Fruit fly (Drosophila melanogaster): ENCODE data around the gene CG9331.

The CG9331 gene

dm6 chr2L:20822489-20823195, at the start of gene CG9331 (continued):
- no peak for TF ChIP-seq esg (GFP tag; conservative IDR thresholded peaks at IDR 0.05)
- TF ChIP-seq Ssrp (tag; optimal IDR thresholded peaks at IDR 0.05): no peak
- no peak for TF ChIP-seq yki (optimal IDR thresholded peaks at IDR 0.05)
- TF ChIP-seq CG18599 (GFP tag; optimal IDR thresholded peaks at IDR 0.05): no peak
- no peak for TF ChIP-seq CG3847 (GFP tag; IDR thresholded peaks at IDR 0.05)
- no peak for TF ChIP-seq Dek (tag; optimal IDR thresholded peaks at IDR 0.05)
- TF ChIP-seq CG10366 (GFP tag; IDR thresholded peaks at IDR 0.05): no peak
- TF ChIP-seq E2f2 (GFP tag; IDR thresholded peaks at IDR 0.05): 0 out of 2 replicates have a peak, but pooled peaks have one; percentile 7
- TF ChIP-seq gfzf (GFP tag; optimal IDR thresholded peaks at IDR 0.05): no peak
- TF ChIP-seq CG1603 (tag; optimal IDR thresholded peaks at IDR 0.05): no peak
- peak; percentile 68 for TF ChIP-seq Adf1 (GFP tag; IDR thresholded peaks at IDR 0.05)
- TF ChIP-seq HLHmδ (GFP tag; optimal IDR thresholded peaks at IDR 0.05): peak; percentile 61
- TF ChIP-seq cwo (GFP tag; optimal IDR thresholded peaks at IDR 0.05): no peak
- no peak for TF ChIP-seq CG3838 (GFP tag; optimal IDR thresholded peaks at IDR 0.05)
- TF ChIP-seq Taf1 (GFP tag; IDR thresholded peaks at IDR 0.05): no peak
- TF ChIP-seq Oli (tag; optimal IDR thresholded peaks at IDR 0.05): no peak
- TF ChIP-seq Hmr (GFP tag; optimal IDR thresholded peaks at IDR 0.05): peak; percentile 5
- peak; percentile 40; the same call in 1 of the 3 replicates for TF ChIP-seq CG16813 (GFP tag; IDR thresholded peaks at IDR 0.05; ENCODE audit: partially characterized antibody)
- no peak for TF ChIP-seq gsb (GFP tag; IDR thresholded peaks at IDR 0.05)
- TF ChIP-seq cg (GFP tag; optimal IDR thresholded peaks at IDR 0.05): peak; percentile 38
- no peak for TF ChIP-seq pzg (GFP tag; optimal IDR thresholded peaks at IDR 0.05)
- TF ChIP-seq CG16863 (GFP tag; optimal IDR thresholded peaks at IDR 0.05): no peak
- no peak for TF ChIP-seq pfk (GFP tag; optimal IDR thresholded peaks at IDR 0.05)
- TF ChIP-seq Side (GFP tag; optimal IDR thresholded peaks at IDR 0.05): no peak
- TF ChIP-seq CG7786 (GFP tag; optimal IDR thresholded peaks at IDR 0.05): no peak
- TF ChIP-seq CG8359 (GFP tag; optimal IDR thresholded peaks at IDR 0.05; ENCODE audit: borderline replicate concordance): no peak
- peak; percentile 9 for TF ChIP-seq CG15696 (tag; optimal IDR thresholded peaks at IDR 0.05)
- TF ChIP-seq bbx (GFP tag; IDR thresholded peaks at IDR 0.05; ENCODE audit: partially characterized antibody): peak; percentile 75; the same call in 1 of the 2 replicates
- TF ChIP-seq psq (GFP tag; optimal IDR thresholded peaks at IDR 0.05): peak; percentile 45
- no peak for TF ChIP-seq bigmax (GFP tag; optimal IDR thresholded peaks at IDR 0.05)
- TF ChIP-seq CG34422 (GFP tag; IDR thresholded peaks at IDR 0.05): peak; percentile 71; the same call in 2 of the 3 replicates
- no peak; the same call in 2 of the 3 replicates for TF ChIP-seq Doc3 (GFP tag; IDR thresholded peaks at IDR 0.05; ENCODE audit: partially characterized antibody)
- 0 out of 2 replicates have a peak, but pooled peaks have one; percentile 45 for TF ChIP-seq sob (GFP tag; IDR thresholded peaks at IDR 0.05)
- TF ChIP-seq CG12391 (tag; optimal IDR thresholded peaks at IDR 0.05): no peak
- TF ChIP-seq CG10543 (GFP tag; optimal IDR thresholded peaks at IDR 0.05): peak; percentile 66
- peak; percentile 24 for TF ChIP-seq nau (GFP tag; optimal IDR thresholded peaks at IDR 0.05)
- TF ChIP-seq sr (GFP tag; IDR thresholded peaks at IDR 0.05): peak; percentile 42; the same call in 1 of the 3 replicates
- peak; percentile 71 for TF ChIP-seq Vsx1 (GFP tag; optimal IDR thresholded peaks at IDR 0.05)
- peak; percentile 33; the same call in 1 of the 2 replicates for TF ChIP-seq CG13287 (GFP tag; IDR thresholded peaks at IDR 0.05; ENCODE audit: partially characterized antibody)
- TF ChIP-seq CG6175 (GFP tag; IDR thresholded peaks at IDR 0.05): peak; percentile 58; the same call in 1 of the 3 replicates
- TF ChIP-seq wek (GFP tag; optimal IDR thresholded peaks at IDR 0.05): peak; percentile 20
- TF ChIP-seq vvl (GFP tag; IDR thresholded peaks at IDR 0.05): peak; percentile 36; the same call in 1 of the 2 replicates
- TF ChIP-seq zfh2 (GFP tag; optimal IDR thresholded peaks at IDR 0.05): no peak
- TF ChIP-seq CG1529 (GFP tag; optimal IDR thresholded peaks at IDR 0.05): no peak
- TF ChIP-seq CG1792 (GFP tag; optimal IDR thresholded peaks at IDR 0.05): no peak
- no peak for TF ChIP-seq emc (GFP tag; optimal IDR thresholded peaks at IDR 0.05)
- no peak for TF ChIP-seq Atf-2 (GFP tag; optimal IDR thresholded peaks at IDR 0.05)
- peak; percentile 46; the same call in 1 of the 2 replicates for TF ChIP-seq tna (GFP tag; IDR thresholded peaks at IDR 0.05; ENCODE audit: partially characterized antibody)

Data from whole organism, embryonic.